Worm (Caenorhabditis elegans): ENCODE data around the gene C44H9.4.

Gene C44H9.4

DNA sequence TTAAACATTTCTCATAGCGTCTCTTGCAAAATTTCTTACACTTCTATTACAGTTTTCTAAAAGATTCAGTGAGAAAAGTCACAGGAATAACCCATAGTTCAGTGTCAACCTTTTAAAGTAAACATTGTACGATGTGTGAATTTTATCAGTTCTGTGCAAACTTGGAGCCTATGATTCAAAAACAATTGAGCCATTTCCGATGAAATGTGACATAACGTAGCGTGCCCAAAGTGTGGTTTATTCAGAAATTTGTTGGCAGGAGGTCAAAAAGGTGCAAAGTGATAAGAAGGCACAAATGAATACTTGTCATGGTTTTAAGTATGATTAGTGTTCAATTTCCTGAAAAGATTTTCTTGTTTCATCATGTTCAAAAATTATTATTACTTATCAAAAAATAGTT is 42.1 kb downstream of the C44H9.4 start:
- no peak for TF ChIP-seq aly-1 (tag; optimal IDR thresholded peaks at IDR 0.05)

DNA sequence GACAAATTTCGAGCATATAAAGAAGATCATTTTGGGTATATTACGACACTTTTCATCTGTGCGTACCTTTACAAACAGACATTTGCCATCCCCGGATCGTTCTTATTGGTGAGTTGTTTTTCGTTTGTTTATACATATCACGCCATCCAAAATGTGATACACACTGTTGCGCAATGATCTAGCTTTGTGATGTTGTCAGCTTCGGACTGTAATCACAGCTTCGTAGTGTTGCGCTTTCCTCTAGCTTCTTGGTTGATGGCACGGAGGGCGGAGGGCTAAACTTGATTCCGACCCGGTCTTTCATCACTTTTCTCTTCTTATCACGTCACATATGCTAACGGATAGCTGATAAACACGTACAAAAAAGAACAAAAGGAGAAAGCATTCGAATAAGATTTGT is 43.9 kb downstream of the C44H9.4 start:
- TF ChIP-seq hmg-4 (GFP tag; optimal IDR thresholded peaks at IDR 0.05) (no peak), tra-4 (tag; optimal IDR thresholded peaks at IDR 0.05) (no peak), flt-1 (GFP tag; IDR thresholded peaks at IDR 0.05) (no peak), B0310.2 (tag; optimal IDR thresholded peaks at IDR 0.05) (no peak)

DNA sequence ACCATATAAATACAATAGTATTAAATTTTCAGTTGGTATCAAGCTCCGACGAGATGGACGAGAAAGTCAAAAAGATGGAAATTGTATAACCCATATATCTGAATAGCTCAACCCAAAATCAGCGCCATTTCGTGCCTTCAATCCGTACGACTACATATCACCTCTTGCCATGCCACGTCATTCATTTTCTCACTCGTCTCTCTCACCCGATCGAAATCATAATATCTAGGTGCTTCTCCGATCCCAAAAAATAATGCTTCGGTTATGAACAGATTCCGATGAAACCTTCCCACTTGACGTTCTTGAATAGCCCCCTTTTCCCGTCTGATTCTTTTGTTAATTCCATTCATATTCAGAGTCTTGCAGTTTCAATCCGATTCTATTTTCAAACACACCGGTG is 45.9 kb downstream of the C44H9.4 start:
- TF ChIP-seq ceh-13 (GFP tag; optimal IDR thresholded peaks at IDR 0.05) = no peak
- no peak for TF ChIP-seq scrt-1 (GFP tag; IDR thresholded peaks at IDR 0.05)
- TF ChIP-seq hmbx-1 (tag; optimal IDR thresholded peaks at IDR 0.05) = no peak
- no peak for TF ChIP-seq ama-1 (optimal IDR thresholded peaks at IDR 0.05)
- TF ChIP-seq pes-1 (GFP tag; IDR thresholded peaks at IDR 0.05) = no peak
- no peak for TF ChIP-seq ceh-36 (tag; optimal IDR thresholded peaks at IDR 0.05)
- TF ChIP-seq B0310.2 (tag; optimal IDR thresholded peaks at IDR 0.05) = no peak
- no peak for TF ChIP-seq F13C5.2 (tag; optimal IDR thresholded peaks at IDR 0.05)
- no peak for TF ChIP-seq aly-1 (tag; optimal IDR thresholded peaks at IDR 0.05)
- TF ChIP-seq tra-4 (tag; optimal IDR thresholded peaks at IDR 0.05) = no peak
- TF ChIP-seq tbx-11 (GFP tag; IDR thresholded peaks at IDR 0.05) = no peak
- no peak for TF ChIP-seq tbx-37 (GFP tag; conservative IDR thresholded peaks at IDR 0.05)
- no peak for TF ChIP-seq hmg-4 (GFP tag; optimal IDR thresholded peaks at IDR 0.05)
- TF ChIP-seq ets-7 (tag; optimal IDR thresholded peaks at IDR 0.05) = no peak

DNA sequence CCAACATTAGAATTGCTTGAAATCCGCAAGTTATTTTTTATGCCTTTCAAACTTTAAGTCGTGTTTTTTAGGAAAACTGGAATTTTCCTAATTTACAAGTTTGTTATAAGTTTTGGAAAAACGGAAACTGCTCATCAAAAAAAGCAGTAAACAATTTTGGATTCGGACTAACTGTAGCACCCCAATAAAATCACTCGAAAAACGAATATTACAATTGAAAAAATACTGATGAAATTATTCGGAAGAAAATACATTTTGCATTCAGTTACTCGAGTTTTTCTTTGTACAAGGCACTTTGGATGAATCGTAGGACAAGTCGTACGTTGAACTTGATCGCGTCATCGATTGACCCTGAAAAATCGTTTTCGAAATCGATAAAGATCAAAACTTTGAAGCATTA is 46.9 kb downstream of the C44H9.4 start:
- TF ChIP-seq F13C5.2 (tag; optimal IDR thresholded peaks at IDR 0.05) (no peak), ama-1 (optimal IDR thresholded peaks at IDR 0.05) (no peak), hmbx-1 (tag; optimal IDR thresholded peaks at IDR 0.05) (no peak), ceh-13 (GFP tag; optimal IDR thresholded peaks at IDR 0.05) (no peak), tbx-11 (GFP tag; IDR thresholded peaks at IDR 0.05) (no peak), B0310.2 (tag; optimal IDR thresholded peaks at IDR 0.05) (no peak), tbx-37 (GFP tag; conservative IDR thresholded peaks at IDR 0.05) (no peak), sea-1 (GFP tag; conservative IDR thresholded peaks at IDR 0.05) (no peak), ets-7 (tag; optimal IDR thresholded peaks at IDR 0.05) (no peak), flt-1 (GFP tag; IDR thresholded peaks at IDR 0.05) (no peak), ceh-36 (tag; optimal IDR thresholded peaks at IDR 0.05) (no peak), aly-1 (tag; optimal IDR thresholded peaks at IDR 0.05) (no peak), hnd-1 (tag; optimal IDR thresholded peaks at IDR 0.05) (no peak), tra-4 (tag; optimal IDR thresholded peaks at IDR 0.05) (no peak), hmg-4 (GFP tag; optimal IDR thresholded peaks at IDR 0.05) (no peak), pes-1 (GFP tag; IDR thresholded peaks at IDR 0.05) (no peak)

DNA sequence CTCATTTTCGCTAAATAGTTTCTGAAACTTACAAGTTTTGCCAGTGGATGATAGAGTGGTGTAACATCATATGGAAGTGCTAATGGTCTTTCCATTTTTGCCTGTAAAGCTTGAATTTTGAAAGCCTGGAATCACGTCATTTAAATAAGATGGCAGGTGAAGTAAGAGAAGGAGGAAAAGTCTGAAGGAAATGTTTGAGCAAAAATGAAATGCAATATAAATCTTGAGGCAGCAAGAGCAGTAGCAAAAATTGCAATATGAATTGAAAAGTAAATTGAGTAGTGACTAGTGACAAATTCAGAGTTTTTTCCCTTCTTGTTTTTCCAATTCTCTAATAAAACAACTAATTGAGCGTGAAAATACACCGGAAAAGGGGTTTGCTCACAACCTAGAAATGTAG is 50.4 kb downstream of the C44H9.4 start, which contains the start of gene glb-24:
glb-24 (minus strand) TSS at position 101 of the 400 bp plus-strand sequence.
- TF ChIP-seq F13C5.2 (tag; optimal IDR thresholded peaks at IDR 0.05) = no peak
- no peak for TF ChIP-seq hmg-4 (GFP tag; optimal IDR thresholded peaks at IDR 0.05)
- TF ChIP-seq tra-4 (tag; optimal IDR thresholded peaks at IDR 0.05) = no peak
- no peak for TF ChIP-seq tbx-37 (GFP tag; conservative IDR thresholded peaks at IDR 0.05)
- no peak for TF ChIP-seq ets-7 (tag; optimal IDR thresholded peaks at IDR 0.05)
- TF ChIP-seq aly-1 (tag; optimal IDR thresholded peaks at IDR 0.05) = no peak
- TF ChIP-seq ama-1 (optimal IDR thresholded peaks at IDR 0.05) = no peak
- no peak for TF ChIP-seq hnd-1 (tag; optimal IDR thresholded peaks at IDR 0.05)
- TF ChIP-seq ceh-36 (tag; optimal IDR thresholded peaks at IDR 0.05) = no peak
- no peak for TF ChIP-seq pes-1 (GFP tag; IDR thresholded peaks at IDR 0.05)
- no peak for TF ChIP-seq ceh-13 (GFP tag; optimal IDR thresholded peaks at IDR 0.05)
- TF ChIP-seq tbx-11 (GFP tag; IDR thresholded peaks at IDR 0.05) = no peak
- no peak for TF ChIP-seq flt-1 (GFP tag; IDR thresholded peaks at IDR 0.05)
- no peak for TF ChIP-seq scrt-1 (GFP tag; IDR thresholded peaks at IDR 0.05)
- no peak for TF ChIP-seq sea-1 (GFP tag; conservative IDR thresholded peaks at IDR 0.05)
- no peak for TF ChIP-seq hmbx-1 (tag; optimal IDR thresholded peaks at IDR 0.05)
- TF ChIP-seq B0310.2 (tag; optimal IDR thresholded peaks at IDR 0.05) = no peak
